Fruit fly (Drosophila melanogaster) whole organism, wandering third instar larva: ENCODE data around the gene trio.

Source experiments
- CG9705 ChIP-seq: fragments of 200-800 bp; sonication (Bioruptor generic); optimal IDR thresholded peaks from 2 replicates; lab custom pipeline; 2018; ENCODE audit warnings: missing biosample characterization, mild to moderate bottlenecking, missing genetic modification characterization
- CrebA ChIP-seq: fragments of 200-800 bp; sonication (Bioruptor generic); optimal IDR thresholded peaks from 2 replicates; lab custom pipeline; 2016; ENCODE audit warnings: missing biosample characterization, mild to moderate bottlenecking, missing genetic modification characterization, borderline replicate concordance
- Hnf4 ChIP-seq: fragments of 200-800 bp; sonication (Bioruptor generic); optimal IDR thresholded peaks from 2 replicates; lab custom pipeline; 2016; ENCODE audit warnings: missing biosample characterization, mild to moderate bottlenecking, missing genetic modification characterization
- Mio ChIP-seq: sonication (Bioruptor generic); optimal IDR thresholded peaks from 2 replicates; lab custom pipeline; 2016; ENCODE audit warnings: missing biosample characterization, missing genetic modification characterization
- OdsH ChIP-seq: fragments of 200-800 bp; sonication (Bioruptor generic); optimal IDR thresholded peaks from 2 replicates; lab custom pipeline; 2016; ENCODE audit warnings: missing biosample characterization, mild to moderate bottlenecking, missing genetic modification characterization
- dmrt93B ChIP-seq: fragments of 200-800 bp; sonication (Bioruptor generic); optimal IDR thresholded peaks from 2 replicates; lab custom pipeline; 2018; ENCODE audit warnings: missing biosample characterization, mild to moderate bottlenecking, missing genetic modification characterization
- ey ChIP-seq: fragments of 200-800 bp; sonication (Bioruptor generic); optimal IDR thresholded peaks from 2 replicates; lab custom pipeline; 2016; ENCODE audit warnings: missing biosample characterization, missing genetic modification characterization
- fru ChIP-seq: fragments of 200-800 bp; sonication (Bioruptor generic); optimal IDR thresholded peaks from 3 replicates; lab custom pipeline; 2016; ENCODE audit warnings: missing biosample characterization, mild to moderate bottlenecking, missing genetic modification characterization
- lola ChIP-seq: fragments of >200 bp; optimal IDR thresholded peaks from 2 replicates; lab custom pipeline; 2017; ENCODE audit warnings: missing biosample characterization, missing genetic modification characterization
- pan ChIP-seq: fragments of >200 bp; optimal IDR thresholded peaks from 2 replicates; lab custom pipeline; 2017

DNA sequence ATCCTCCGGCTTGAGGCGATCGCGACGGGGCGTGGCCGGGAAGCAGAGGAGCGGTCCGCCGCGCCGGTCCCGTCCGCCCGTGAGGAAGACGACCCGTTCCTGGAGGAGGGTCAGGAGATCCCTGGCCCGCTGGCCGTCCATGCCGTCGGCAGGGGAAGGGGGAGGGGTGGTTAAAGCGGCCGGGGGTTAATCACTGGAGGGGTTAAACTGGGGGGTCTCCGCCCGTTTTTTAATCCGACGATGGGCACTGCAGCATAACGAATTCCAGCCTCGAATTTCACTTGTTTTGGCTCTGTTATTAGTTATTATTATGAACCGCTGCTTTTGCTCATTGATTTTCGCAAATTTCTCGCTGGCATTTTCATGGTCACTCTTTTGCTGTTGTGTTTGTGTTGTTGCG is 987 bp downstream of the trio start:
- TF ChIP-seq CrebA (no peak), ey (GFP tag; lab: Kevin White, UChicago) (no peak), fru (GFP tag; lab: Kevin White, UChicago) (no peak), lola (GFP tag; lab: Kevin White, UChicago) (no peak), dmrt93B (GFP tag; lab: Kevin White, UChicago) (no peak), Hnf4 (GFP tag; lab: Kevin White, UChicago) (no peak), Mio (GFP tag; lab: Kevin White, UChicago) (no peak), pan (lab: Kevin White, UChicago) (no peak), OdsH (GFP tag; lab: Kevin White, UChicago) (no peak), CG9705 (GFP tag; lab: Kevin White, UChicago) (no peak)
